Fruit fly (Drosophila melanogaster) whole organism, adult: ENCODE data around the gene tral.

ENCODE experiments used
- CG11617 ChIP-seq: fragments of 200-800 bp; sonication (Bioruptor generic); optimal IDR thresholded peaks from 2 replicates; lab custom pipeline; 2017; ENCODE audit warnings: mild to moderate bottlenecking, missing biosample characterization, missing genetic modification reagents, missing genetic modification characterization
- CG12768 ChIP-seq: fragments of 200-800 bp; sonication (Bioruptor generic); optimal IDR thresholded peaks from 2 replicates; lab custom pipeline; 2017; ENCODE audit warnings: missing biosample characterization, missing genetic modification characterization, mild to moderate bottlenecking, moderate library complexity, missing genetic modification reagents
- CG14711 ChIP-seq: fragments of 200-800 bp; sonication (Bioruptor generic); optimal IDR thresholded peaks from 2 replicates; lab custom pipeline; 2018; ENCODE audit warnings: missing biosample characterization, mild to moderate bottlenecking, missing genetic modification characterization, moderate library complexity
- CG1620 ChIP-seq: fragments of 200-800 bp; sonication (Bioruptor generic); optimal IDR thresholded peaks from 2 replicates; lab custom pipeline; 2016; ENCODE audit warnings: missing biosample characterization, missing genetic modification characterization
- CG33017 ChIP-seq: fragments of 200-800 bp; sonication (Bioruptor generic); optimal IDR thresholded peaks from 2 replicates; lab custom pipeline; 2018; ENCODE audit warnings: missing biosample characterization, mild to moderate bottlenecking, missing genetic modification characterization, moderate library complexity
- CG5204 ChIP-seq: fragments of 200-800 bp; sonication (Bioruptor generic); optimal IDR thresholded peaks from 2 replicates; lab custom pipeline; 2016; ENCODE audit warnings: missing biosample characterization, missing genetic modification characterization
- CG7045 ChIP-seq: fragments of 200-800 bp; sonication (Bioruptor generic); optimal IDR thresholded peaks from 2 replicates; lab custom pipeline; 2017; ENCODE audit warnings: missing biosample characterization, mild to moderate bottlenecking, missing genetic modification characterization
- CG7101 ChIP-seq: fragments of 200-800 bp; sonication (Bioruptor generic); optimal IDR thresholded peaks from 2 replicates; lab custom pipeline; 2018; ENCODE audit warnings: missing biosample characterization, mild to moderate bottlenecking, missing genetic modification characterization, moderate library complexity
- Clk ChIP-seq: fragments of 200-800 bp; sonication (Bioruptor generic); optimal IDR thresholded peaks from 2 replicates; lab custom pipeline; 2017; ENCODE audit warnings: missing biosample characterization, missing genetic modification characterization
- Crg-1 ChIP-seq: fragments of 200-800 bp; sonication (Bioruptor generic); optimal IDR thresholded peaks from 2 replicates; lab custom pipeline; 2016; ENCODE audit warnings: missing biosample characterization, missing genetic modification characterization
- Hr96 ChIP-seq: fragments of 200-800 bp; sonication (Bioruptor generic); optimal IDR thresholded peaks from 2 replicates; lab custom pipeline; 2016; ENCODE audit warnings: missing biosample characterization, missing genetic modification characterization
- Mnt ChIP-seq: fragments of 200-800 bp; sonication (Bioruptor generic); optimal IDR thresholded peaks from 2 replicates; lab custom pipeline; 2016; ENCODE audit warnings: missing biosample characterization, mild to moderate bottlenecking, missing genetic modification characterization
- bab1 ChIP-seq: fragments of 200-800 bp; sonication (Bioruptor generic); optimal IDR thresholded peaks from 3 replicates; lab custom pipeline; 2019; ENCODE audit warnings: missing biosample characterization, mild to moderate bottlenecking, missing genetic modification characterization, moderate library complexity
- cic ChIP-seq: fragments of 200-800 bp; sonication (Bioruptor generic); optimal IDR thresholded peaks from 2 replicates; lab custom pipeline; 2017; ENCODE audit warnings: missing biosample characterization, mild to moderate bottlenecking, missing genetic modification characterization, moderate library complexity
- cnc ChIP-seq, 2 experiments: fragments of >200 bp; optimal IDR thresholded peaks; 2 replicates each; lab custom pipeline; 2017
- kay ChIP-seq: fragments of 200-800 bp; sonication (Bioruptor generic); peaks from one replicate; lab custom pipeline; 2016; ENCODE audit warnings: missing biosample characterization, missing genetic modification characterization, borderline replicate concordance
- ovo ChIP-seq: fragments of 200-800 bp; sonication (Bioruptor generic); optimal IDR thresholded peaks from 2 replicates; lab custom pipeline; 2016; ENCODE audit warnings: missing biosample characterization, missing genetic modification characterization
- pad ChIP-seq: fragments of 200-800 bp; sonication (Bioruptor generic); optimal IDR thresholded peaks from 3 replicates; lab custom pipeline; 2017; ENCODE audit warnings: missing biosample characterization, missing genetic modification characterization, mild to moderate bottlenecking, moderate library complexity, missing genetic modification reagents
- tj ChIP-seq: fragments of 200-800 bp; sonication (Bioruptor generic); optimal IDR thresholded peaks from 3 replicates; lab custom pipeline; 2017; ENCODE audit warnings: missing biosample characterization, mild to moderate bottlenecking, missing genetic modification characterization, moderate library complexity
- toe ChIP-seq: fragments of 200-800 bp; sonication (Bioruptor generic); optimal IDR thresholded peaks from 2 replicates; lab custom pipeline; 2016; ENCODE audit warnings: missing biosample characterization, missing genetic modification characterization

Gene tral

dm6 chr3L:12471471-12471978 lies 43.3 kb upstream of the tral start, which contains the start of gene CG10616:
Gene CG10616, plus strand, starts transcription at chr3L:12471728.
- TF ChIP-seq Clk (GFP tag; lab: Kevin White, UChicago) = no peak
- no peak for TF ChIP-seq toe (GFP tag; lab: Kevin White, UChicago)
- TF ChIP-seq CG12768 (GFP tag; lab: Kevin White, UChicago) = no peak
- peak; percentile 15 for TF ChIP-seq bab1 (GFP tag; lab: Kevin White, UChicago)

- TF ChIP-seq CG1620 (GFP tag; lab: Kevin White, UChicago) (no peak), bab1 (GFP tag; lab: Kevin White, UChicago) (no peak), CG33017 (no peak), cnc (optimal IDR thresholded peaks at IDR 0.05; lab: Kevin White, UChicago) (no peak), Mnt (GFP tag; lab: Kevin White, UChicago) (no peak), CG12768 (GFP tag; lab: Kevin White, UChicago) (no peak), CG7101 (tag; lab: Kevin White, UChicago) (no peak), kay (GFP tag; lab: Kevin White, UChicago) (no peak), pad (GFP tag; lab: Kevin White, UChicago) (no peak), tj (no peak), ovo (GFP tag; lab: Kevin White, UChicago) (no peak), toe (GFP tag; lab: Kevin White, UChicago) (no peak), CG14711 (no peak), Crg-1 (GFP tag; lab: Kevin White, UChicago) (no peak), CG11617 (no peak), Clk (GFP tag; lab: Kevin White, UChicago) (no peak), CG5204 (GFP tag; lab: Kevin White, UChicago) (no peak)
These were observed 36.6 kb upstream of the tral start for dm6 chr3L:12478229-12478628.

DNA sequence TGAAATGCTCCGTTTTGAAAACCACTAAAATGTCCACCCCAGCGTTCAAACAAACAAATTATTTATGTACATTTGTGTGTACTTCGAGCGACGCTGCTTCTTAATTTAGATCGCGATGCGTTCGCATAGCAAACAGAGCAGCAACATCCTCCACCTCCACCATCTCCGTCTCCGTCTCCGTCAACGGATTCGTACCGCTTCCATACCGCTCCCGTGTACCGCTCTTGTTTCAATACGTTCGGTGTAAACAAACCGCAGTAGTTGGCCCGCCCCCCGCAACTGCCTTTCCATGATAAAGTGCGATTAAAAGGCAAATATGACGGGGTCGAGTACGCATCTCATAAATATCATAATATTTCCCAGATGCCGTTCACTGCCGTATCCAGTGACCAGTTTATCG lies 32.6 kb upstream of the tral start, which contains the start of gene CG33725:
Gene CG33725 (plus strand): TSS at position 364 of the 400 bp plus-strand sequence.
- TF ChIP-seq CG14711 (no peak), cic (no peak), pad (GFP tag; lab: Kevin White, UChicago) (no peak), CG5204 (GFP tag; lab: Kevin White, UChicago) (no peak)

dm6 chr3L:12482917-12483316 lies 31.9 kb upstream of the tral start:
- TF ChIP-seq CG14711 (no peak), bab1 (GFP tag; lab: Kevin White, UChicago) (peak; percentile 19), kay (GFP tag; lab: Kevin White, UChicago) (peak; percentile 21), Clk (GFP tag; lab: Kevin White, UChicago) (no peak)

DNA sequence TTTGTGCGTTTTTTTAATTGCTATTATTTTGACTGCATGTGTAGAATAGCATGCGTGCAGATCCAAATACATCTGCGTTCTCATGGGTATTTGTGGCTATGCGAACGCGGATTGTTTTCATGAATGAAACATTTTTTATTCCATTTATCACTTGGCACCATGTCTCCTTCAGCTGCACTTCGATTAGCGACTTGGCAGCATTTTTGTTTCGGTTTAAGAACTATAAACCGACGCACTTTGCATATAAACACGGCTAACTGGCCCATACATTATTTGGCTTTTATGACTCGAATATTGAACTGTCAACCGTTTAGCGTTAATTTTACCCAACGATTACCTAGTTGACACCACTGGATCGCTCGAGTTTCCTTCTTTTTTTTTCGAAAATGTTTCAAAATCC lies 30.4 kb upstream of the tral start:
- TF ChIP-seq CG7101 (tag; lab: Kevin White, UChicago) (no peak), CG5204 (GFP tag; lab: Kevin White, UChicago) (no peak), cic (no peak), CG14711 (no peak), Clk (GFP tag; lab: Kevin White, UChicago) (no peak)

DNA sequence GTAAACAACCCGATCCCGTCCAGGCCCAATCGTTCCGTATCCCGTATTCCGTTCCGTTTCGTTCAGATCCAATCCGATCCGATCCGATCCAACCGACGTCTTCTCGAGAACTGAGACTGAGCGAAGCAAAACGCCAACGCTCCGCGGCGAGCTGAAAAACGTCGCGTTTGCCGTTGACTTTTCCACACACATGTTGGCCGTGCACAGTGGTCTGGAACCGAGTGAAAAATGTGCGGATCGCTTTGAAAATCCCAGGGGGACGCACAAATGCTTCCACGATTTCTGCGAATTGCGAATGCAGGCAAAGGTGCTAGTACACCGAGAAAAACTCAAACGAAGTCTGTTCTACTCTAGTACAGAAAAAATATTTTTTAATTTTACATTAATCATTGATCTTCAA lies 29.9 kb upstream of the tral start, which contains the start of gene CG10663:
Gene CG10663 (minus strand): TSS at position 88 of the 400 bp plus-strand sequence.
- TF ChIP-seq kay (GFP tag; lab: Kevin White, UChicago) = no peak
- TF ChIP-seq Crg-1 (GFP tag; lab: Kevin White, UChicago) = no peak
- TF ChIP-seq CG14711 = no peak
- no peak for TF ChIP-seq ovo (GFP tag; lab: Kevin White, UChicago)
- no peak for TF ChIP-seq CG7101 (tag; lab: Kevin White, UChicago)
- TF ChIP-seq CG7045 = no peak
- no peak for TF ChIP-seq CG1620 (GFP tag; lab: Kevin White, UChicago)
- no peak for TF ChIP-seq CG33017
- TF ChIP-seq cnc (optimal IDR thresholded peaks at IDR 0.05; lab: Kevin White, UChicago) = no peak
- no peak for TF ChIP-seq Hr96

- TF ChIP-seq Mnt (GFP tag; lab: Kevin White, UChicago) (no peak), cnc (optimal IDR thresholded peaks at IDR 0.05; lab: Kevin White, UChicago) (no peak), Clk (GFP tag; lab: Kevin White, UChicago) (no peak), CG1620 (GFP tag; lab: Kevin White, UChicago) (no peak), CG7101 (tag; lab: Kevin White, UChicago) (no peak), Crg-1 (GFP tag; lab: Kevin White, UChicago) (no peak), tj (no peak), kay (GFP tag; lab: Kevin White, UChicago) (no peak), CG12768 (GFP tag; lab: Kevin White, UChicago) (no peak), CG14711 (no peak)
These were observed 28.7 kb upstream of the tral start for dm6 chr3L:12486175-12486574.

dm6 chr3L:12489952-12490351 lies 24.9 kb upstream of the tral start:
- TF ChIP-seq CG11617 (no peak), cnc (optimal IDR thresholded peaks at IDR 0.05; lab: Kevin White, UChicago) (no peak), CG14711 (no peak), Clk (GFP tag; lab: Kevin White, UChicago) (no peak), Mnt (GFP tag; lab: Kevin White, UChicago) (no peak), kay (GFP tag; lab: Kevin White, UChicago) (no peak)
